Worm (Caenorhabditis elegans) whole organism, young adult: ENCODE measurements around the gene pals-20.
A peak's percentile ranks its signal among the peaks of the same experiment; 100 is the strongest.

Experiments used
- B0261.1 ChIP-seq: sonication (generic microtip); optimal IDR thresholded peaks from 2 replicates; lab custom pipeline; 2016; ENCODE audit warnings: mild to moderate bottlenecking, missing genetic modification characterization, moderate library complexity, missing compliant biosample characterization
- F10E7.11 ChIP-seq: sonication (generic microtip); optimal IDR thresholded peaks from 2 replicates; lab custom pipeline; 2017; ENCODE audit warnings: mild to moderate bottlenecking, missing genetic modification characterization, moderate library complexity, missing compliant biosample characterization
- F33H1.4 ChIP-seq: fragments of 200-800 bp; sonication (Bioruptor generic); IDR thresholded peaks from 2 replicates; pipeline ENCODE4 v1.3.6; 2022; ENCODE audit warnings: missing genetic modification reagents, missing genetic modification characterization, missing compliant biosample characterization
- F55B11.4 ChIP-seq: sonication (generic microtip); optimal IDR thresholded peaks from 2 replicates; lab custom pipeline; 2016; ENCODE audit warnings: missing compliant biosample characterization, missing genetic modification characterization, borderline replicate concordance; ENCODE audit not compliant: insufficient read depth
- F57A8.1 ChIP-seq: fragments of 200-800 bp; sonication (Bioruptor generic); optimal IDR thresholded peaks from 2 replicates; lab custom pipeline; 2018; ENCODE audit warnings: mild to moderate bottlenecking, missing genetic modification characterization, moderate library complexity, missing compliant biosample characterization
- K12H6.12 ChIP-seq: fragments of 200-800 bp; sonication (Bioruptor generic); optimal IDR thresholded peaks from 2 replicates; lab custom pipeline; 2018; ENCODE audit warnings: mild to moderate bottlenecking, missing genetic modification characterization, missing compliant biosample characterization
- Y53G8AR.9 ChIP-seq: fragments of 200-800 bp; sonication (Bioruptor generic); conservative IDR thresholded peaks from 2 replicates; pipeline ENCODE4 v1.3.6; 2022; ENCODE audit warnings: missing genetic modification reagents, missing genetic modification characterization, missing compliant biosample characterization
- atf-7 ChIP-seq: sonication (generic microtip); optimal IDR thresholded peaks from 2 replicates; lab custom pipeline; 2017; ENCODE audit warnings: mild to moderate bottlenecking, missing genetic modification characterization, missing compliant biosample characterization
- ceh-100 ChIP-seq: fragments of 200-800 bp; sonication (Bioruptor generic); IDR thresholded peaks from 2 replicates; pipeline ENCODE4 v1.3.6; 2022; ENCODE audit warnings: missing genetic modification reagents, missing genetic modification characterization, missing compliant biosample characterization
- ceh-27 ChIP-seq: fragments of 200-800 bp; sonication (Bioruptor generic); optimal IDR thresholded peaks from 2 replicates; lab custom pipeline; 2018; ENCODE audit warnings: mild to moderate bottlenecking, missing genetic modification characterization, moderate library complexity, missing compliant biosample characterization
- dpl-1 ChIP-seq: fragments of 150-350 bp; optimal IDR thresholded peaks from 2 replicates; lab custom pipeline; 2014; ENCODE audit warnings: missing biosample characterization, missing genetic modification reagents, missing genetic modification characterization
- fkh-3 ChIP-seq: sonication (generic microtip); optimal IDR thresholded peaks from 2 replicates; lab custom pipeline; 2016; ENCODE audit warnings: mild to moderate bottlenecking, missing genetic modification characterization, missing compliant biosample characterization
- hlh-12 ChIP-seq: sonication (generic microtip); optimal IDR thresholded peaks from 2 replicates; lab custom pipeline; 2016; ENCODE audit warnings: missing genetic modification characterization, missing compliant biosample characterization
- lag-1 ChIP-seq: fragments of 200-800 bp; sonication (Bioruptor generic); IDR thresholded peaks from 2 replicates; pipeline ENCODE4 v1.3.6; 2022; ENCODE audit warnings: missing genetic modification reagents, missing genetic modification characterization, missing compliant biosample characterization
- let-607 ChIP-seq, 2 experiments: fragments of 200-800 bp in 1 of 2; sonication (Bioruptor generic) in 1 of 2; sonication (generic microtip) in 1 of 2; optimal IDR thresholded peaks; 2 replicates each; lab custom pipeline; 2016 to 2018; ENCODE audit warnings: mild to moderate bottlenecking in 2 of 2, missing compliant biosample characterization in 2 of 2, missing genetic modification characterization in 2 of 2, moderate library complexity in 2 of 2, missing genotype in 1 of 2
- lin-35 ChIP-seq, 3 experiments: fragments of 150-350 bp in 2 of 3; sonication (generic microtip) in 1 of 3; optimal IDR thresholded peaks; 2 replicates each; lab custom pipeline; 2014 to 2018; ENCODE audit warnings: missing biosample characterization in 3 of 3, missing genetic modification characterization in 3 of 3, missing genetic modification reagents in 3 of 3
- lsl-1 ChIP-seq: fragments of 200-800 bp; sonication (Bioruptor generic); optimal IDR thresholded peaks from 2 replicates; lab custom pipeline; 2018; ENCODE audit warnings: mild to moderate bottlenecking, missing genetic modification characterization, moderate library complexity, missing compliant biosample characterization
- lsy-27 ChIP-seq: sonication (generic microtip); optimal IDR thresholded peaks from 2 replicates; lab custom pipeline; 2017; ENCODE audit warnings: missing genetic modification characterization, mild to moderate bottlenecking, missing compliant biosample characterization, antibody characterized with exemption, missing genotype, borderline replicate concordance; ENCODE audit not compliant: insufficient read depth
- mcd-1 ChIP-seq: fragments of 200-800 bp; sonication (Bioruptor generic); IDR thresholded peaks from 2 replicates; pipeline ENCODE4 v1.3.6; 2022; ENCODE audit warnings: missing genetic modification reagents, missing genetic modification characterization, missing compliant biosample characterization
- mxl-1 ChIP-seq: sonication (generic microtip); optimal IDR thresholded peaks from 2 replicates; lab custom pipeline; 2016; ENCODE audit warnings: missing genetic modification characterization, missing compliant biosample characterization
- nfyb-1 ChIP-seq: fragments of 200-800 bp; sonication (Bioruptor generic); IDR thresholded peaks from 2 replicates; pipeline ENCODE4 v1.3.6; 2022; ENCODE audit warnings: missing genetic modification reagents, missing genetic modification characterization, missing compliant biosample characterization
- nhr-80 ChIP-seq: sonication (generic microtip); optimal IDR thresholded peaks from 2 replicates; lab custom pipeline; 2016; ENCODE audit warnings: missing genetic modification characterization, missing compliant biosample characterization
- nhr-90 ChIP-seq: sonication (generic microtip); optimal IDR thresholded peaks from 2 replicates; lab custom pipeline; 2016; ENCODE audit warnings: missing genotype, mild to moderate bottlenecking, missing genetic modification characterization, missing compliant biosample characterization
- pbrm-1 ChIP-seq: fragments of 200-800 bp; sonication (Bioruptor generic); IDR thresholded peaks from 2 replicates; pipeline ENCODE4 v1.3.6; 2022; ENCODE audit warnings: missing genetic modification reagents, missing genetic modification characterization, missing compliant biosample characterization
- rpc-1 ChIP-seq, 2 experiments: fragments of 150-350 bp in 1 of 2; sonication (generic microtip) in 1 of 2; optimal IDR thresholded peaks; 2 replicates each; lab custom pipeline; 2014 to 2018; ENCODE audit warnings: missing biosample characterization in 1 of 2, missing genetic modification characterization in 1 of 2, missing genetic modification reagents in 1 of 2, missing genotype in 1 of 2
- sdz-38 ChIP-seq: sonication (generic microtip); optimal IDR thresholded peaks from 2 replicates; lab custom pipeline; 2016; ENCODE audit warnings: missing genotype, missing genetic modification characterization, missing compliant biosample characterization
- sea-2 ChIP-seq: fragments of 200-800 bp; sonication (Bioruptor generic); IDR thresholded peaks from 2 replicates; pipeline ENCODE4 v1.3.6; 2022; ENCODE audit warnings: missing genetic modification characterization, missing compliant biosample characterization
- snpc-1.3 ChIP-seq: sonication (generic microtip); optimal IDR thresholded peaks from 2 replicates; lab custom pipeline; 2017; ENCODE audit warnings: missing genetic modification characterization, mild to moderate bottlenecking, missing compliant biosample characterization, antibody characterized with exemption, moderate library complexity, missing genotype, missing genetic modification reagents; ENCODE audit not compliant: insufficient read depth
- unc-130 ChIP-seq: sonication (generic microtip); optimal IDR thresholded peaks from 2 replicates; lab custom pipeline; 2016; ENCODE audit warnings: missing genetic modification reagents, missing genetic modification characterization, missing compliant biosample characterization
- unc-62 ChIP-seq: fragments of 150-350 bp; optimal IDR thresholded peaks from 2 replicates; lab custom pipeline; 2014; ENCODE audit warnings: missing biosample characterization, missing genetic modification reagents, missing genetic modification characterization
- zfh-2 ChIP-seq: fragments of 200-800 bp; sonication (Bioruptor generic); conservative IDR thresholded peaks from 2 replicates; pipeline ENCODE4 v1.3.6; 2022; ENCODE audit warnings: missing genetic modification reagents, missing genetic modification characterization, missing compliant biosample characterization

pals-20 gene

ce11 chrIII:1403108-1403507 lies 15.0 kb upstream of the pals-20 start, which contains the start of gene pals-18:
TSS of gene pals-18 (plus strand) at chrIII:1403408.
- no peak for TF ChIP-seq snpc-1.3 (tag; lab: Kevin White, UChicago)
- TF ChIP-seq hlh-12 (tag; lab: Kevin White, UChicago) = no peak

- TF ChIP-seq lin-35 (GFP tag; optimal IDR thresholded peaks at IDR 0.05; lab: Kevin White, UChicago) (no peak), ceh-100 (GFP tag; lab: Robert Waterston, UW) (no peak), nhr-80 (tag; lab: Kevin White, UChicago) (peak; percentile 69), mxl-1 (no peak), F33H1.4 (no peak), lag-1 (no peak), K12H6.12 (tag; lab: Kevin White, UChicago) (no peak)
These were observed 13.4 kb upstream of the pals-20 start, which contains the start of gene pals-19 for ce11 chrIII:1401497-1401990. TSS of gene pals-19 (plus strand) at chrIII:1401940.

DNA sequence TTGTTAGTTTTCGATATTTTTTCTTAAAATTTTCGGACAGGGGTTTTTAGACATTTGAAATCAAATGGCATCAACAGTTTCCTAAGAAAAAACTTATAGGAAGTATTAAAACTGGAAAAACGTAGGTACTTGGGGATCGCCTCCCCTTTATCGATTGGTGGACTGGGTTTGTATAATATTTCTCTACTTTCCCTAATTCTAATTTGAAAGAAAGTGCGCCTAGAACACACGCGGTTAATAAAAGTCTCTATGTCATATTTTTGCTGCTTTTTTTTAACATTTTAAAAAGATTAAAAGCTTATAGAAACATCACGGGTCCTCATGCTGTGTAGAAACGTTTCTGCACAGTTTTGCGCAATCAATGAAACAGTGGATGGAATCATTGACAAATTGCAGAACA lies 11.5 kb upstream of the pals-20 start, which contains the start of gene pals-16:
TSS of gene pals-16 (plus strand) at position 301 of the 400 bp plus-strand sequence.
- TF ChIP-seq dpl-1 (no peak), unc-62 (GFP tag; lab: Kevin White, UChicago) (no peak), fkh-3 (tag; lab: Kevin White, UChicago) (no peak), F55B11.4 (tag; lab: Kevin White, UChicago) (no peak), lsl-1 (GFP tag; lab: Kevin White, UChicago) (no peak), let-607 (tag; optimal IDR thresholded peaks at IDR 0.05; lab: Kevin White, UChicago) (no peak), sea-2 (no peak), B0261.1 (tag; lab: Kevin White, UChicago) (no peak), atf-7 (no peak), unc-130 (GFP tag; lab: Kevin White, UChicago) (no peak), Y53G8AR.9 (GFP tag; lab: Robert Waterston, UW) (no peak), lin-35 (GFP tag; optimal IDR thresholded peaks at IDR 0.05; lab: Kevin White, UChicago) (no peak), lsy-27 (tag; lab: Kevin White, UChicago) (no peak), zfh-2 (GFP tag; lab: Robert Waterston, UW) (no peak), F57A8.1 (GFP tag; lab: Kevin White, UChicago) (no peak), rpc-1 (optimal IDR thresholded peaks at IDR 0.05; lab: Kevin White, UChicago) (no peak), rpc-1 (tag; optimal IDR thresholded peaks at IDR 0.05; lab: Kevin White, UChicago) (no peak), sdz-38 (tag; lab: Kevin White, UChicago) (no peak)

DNA sequence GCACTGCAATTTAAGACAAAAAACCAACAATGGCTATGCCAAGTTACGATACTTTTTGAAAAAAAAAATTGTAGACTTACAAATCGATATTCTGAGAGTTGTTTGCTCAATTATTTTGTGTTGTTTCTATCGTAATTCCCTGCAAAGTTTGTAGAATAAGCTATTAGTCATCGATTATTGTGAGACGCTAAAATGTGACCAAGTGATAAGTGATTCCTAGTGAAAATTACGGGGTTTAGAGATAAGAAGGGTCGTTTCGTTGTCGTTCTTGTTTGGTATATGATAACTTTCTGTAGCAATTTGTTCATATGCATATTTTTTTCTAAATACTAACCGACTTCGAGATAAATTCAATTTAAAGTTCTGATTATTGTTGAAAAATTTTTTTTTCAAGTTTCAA lies 10.1 kb upstream of the pals-20 start:
- peak; percentile 38 for TF ChIP-seq nhr-80 (tag; lab: Kevin White, UChicago)
- TF ChIP-seq pbrm-1 (GFP tag; lab: Robert Waterston, UW) = no peak

DNA sequence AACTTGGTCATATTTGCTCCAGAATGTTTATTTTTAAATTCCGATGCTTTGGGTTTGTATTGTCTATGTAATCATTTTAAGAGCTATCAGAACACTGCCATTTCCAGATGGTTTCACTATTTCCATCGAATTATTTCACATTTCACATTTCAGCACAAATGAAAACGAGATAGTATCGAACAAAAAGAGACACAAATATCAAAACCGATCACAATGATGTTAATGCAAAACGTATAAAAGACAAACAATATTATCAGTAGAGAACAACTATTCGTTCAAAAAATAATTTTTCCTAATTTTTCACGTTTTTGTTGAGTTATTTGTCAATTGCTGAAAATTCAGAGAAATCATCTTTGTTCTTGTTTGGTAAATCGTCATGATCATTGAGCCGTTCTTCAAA lies 7.2 kb upstream of the pals-20 start:
- TF ChIP-seq ceh-27 (GFP tag; lab: Kevin White, UChicago) (no peak), nhr-80 (tag; lab: Kevin White, UChicago) (peak; percentile 67)

ce11 chrIII:1392763-1393162 lies 4.6 kb upstream of the pals-20 start:
- TF ChIP-seq nhr-80 (tag; lab: Kevin White, UChicago) (peak; percentile 94), atf-7 (peak; percentile 52), mcd-1 (GFP tag; lab: Robert Waterston, UW) (peak; percentile 80), let-607 (tag; optimal IDR thresholded peaks at IDR 0.05; lab: Kevin White, UChicago) (peak in 1 of 2 experiments; percentile 40), F57A8.1 (GFP tag; lab: Kevin White, UChicago) (no peak), nfyb-1 (GFP tag; lab: Robert Waterston, UW) (peak; percentile 38; the same call in 1 of the 2 replicates), nhr-90 (no peak), F10E7.11 (tag; lab: Kevin White, UChicago) (no peak)
